Worm (Caenorhabditis elegans): ENCODE data around the gene W09H1.1.

The W09H1.1 gene

ce11 chrII:13165683-13166259, 15.6 kb downstream of the W09H1.1 start, which contains the start of gene moe-3 (continued):
- no peak for TF ChIP-seq zip-2 (tag; optimal IDR thresholded peaks at IDR 0.05)
- no peak for TF ChIP-seq zag-1 (tag; optimal IDR thresholded peaks at IDR 0.05)
- TF ChIP-seq F49E8.2 (tag; optimal IDR thresholded peaks at IDR 0.05; ENCODE audit: borderline replicate concordance): no peak

- TF ChIP-seq aha-1 (tag): peak; percentile 94
- TF ChIP-seq set-16 (GFP tag; IDR thresholded peaks at IDR 0.05): no peak
Measured at ce11 chrII:13164062-13164461, 17.3 kb downstream of the W09H1.1 start.

DNA sequence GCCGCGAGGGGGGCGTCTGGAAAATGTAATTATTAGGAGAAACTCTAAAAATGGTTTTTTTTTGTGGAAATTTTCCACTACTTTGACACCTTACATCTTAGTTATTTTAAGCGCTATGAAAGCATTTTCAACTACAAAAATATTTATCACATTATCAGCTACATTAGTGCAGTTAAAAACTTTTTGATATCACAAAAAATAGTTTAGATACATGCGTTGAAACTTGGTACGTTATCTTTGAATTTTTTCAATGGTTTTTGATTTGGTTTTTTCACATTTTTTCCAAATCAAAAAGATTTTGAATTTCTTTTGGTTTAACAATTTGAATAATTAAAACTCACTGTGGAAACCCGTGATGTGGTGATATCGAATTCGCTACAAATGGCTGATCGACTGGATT, 18.4 kb downstream of the W09H1.1 start:
- peak; percentile 92 for TF ChIP-seq aha-1 (tag)
- TF ChIP-seq hmg-1.1 (GFP tag; IDR thresholded peaks at IDR 0.05): no peak

ce11 chrII:13159869-13160268, 21.5 kb downstream of the W09H1.1 start:
- no peak for TF ChIP-seq pqm-1 (tag; optimal IDR thresholded peaks at IDR 0.05)
- no peak for TF ChIP-seq tra-1 (GFP tag; IDR thresholded peaks at IDR 0.05)
- no peak for TF ChIP-seq madf-5 (GFP tag; IDR thresholded peaks at IDR 0.05)
- no peak for TF ChIP-seq dve-1 (tag; optimal IDR thresholded peaks at IDR 0.05; ENCODE audit: insufficient read depth)
- TF ChIP-seq nhr-111 (GFP tag; optimal IDR thresholded peaks at IDR 0.05): no peak
- no peak for TF ChIP-seq snpc-4 (tag; optimal IDR thresholded peaks at IDR 0.05)
- no peak for TF ChIP-seq ctbp-1 (GFP tag; IDR thresholded peaks at IDR 0.05)
- TF ChIP-seq Y75B8A.6 (GFP tag; IDR thresholded peaks at IDR 0.05): no peak
- TF ChIP-seq spr-1 (tag; optimal IDR thresholded peaks at IDR 0.05): peak; percentile 4
- TF ChIP-seq egl-43 (GFP tag; IDR thresholded peaks at IDR 0.05): no peak
- TF ChIP-seq lin-1 (GFP tag; IDR thresholded peaks at IDR 0.05): no peak
- TF ChIP-seq spr-3 (GFP tag; optimal IDR thresholded peaks at IDR 0.05): peak; percentile 16
- TF ChIP-seq aha-1 (tag): peak; percentile 43
- TF ChIP-seq ztf-7 (tag; optimal IDR thresholded peaks at IDR 0.05): no peak
- no peak for TF ChIP-seq F26F4.8 (GFP tag; conservative IDR thresholded peaks at IDR 0.05)
- TF ChIP-seq Y105C5A.15 (GFP tag; IDR thresholded peaks at IDR 0.05): no peak
- TF ChIP-seq nhr-77 (tag; optimal IDR thresholded peaks at IDR 0.05): no peak
- TF ChIP-seq unc-39 (tag; optimal IDR thresholded peaks at IDR 0.05): no peak
- TF ChIP-seq sdz-12 (GFP tag; optimal IDR thresholded peaks at IDR 0.05): no peak
- TF ChIP-seq nhr-237 (tag; optimal IDR thresholded peaks at IDR 0.05): no peak
- peak; percentile 60; the same call in 1 of the 2 replicates for TF ChIP-seq T26A8.4 (GFP tag; IDR thresholded peaks at IDR 0.05)
- TF ChIP-seq skn-1 (tag; optimal IDR thresholded peaks at IDR 0.05): no peak
- peak; percentile 1 for TF ChIP-seq Y5F2A.4 (GFP tag; optimal IDR thresholded peaks at IDR 0.05)
- TF ChIP-seq F10B5.3 (tag; optimal IDR thresholded peaks at IDR 0.05): no peak
- TF ChIP-seq madf-9 (GFP tag; conservative IDR thresholded peaks at IDR 0.05): no peak
- TF ChIP-seq lin-29 (GFP tag; IDR thresholded peaks at IDR 0.05): no peak
- TF ChIP-seq mxl-3 (GFP tag; optimal IDR thresholded peaks at IDR 0.05): no peak
- no peak for TF ChIP-seq T20F7.1 (GFP tag; optimal IDR thresholded peaks at IDR 0.05)
- TF ChIP-seq mep-1 (tag; optimal IDR thresholded peaks at IDR 0.05): no peak

ce11 chrII:13156971-13157370, 24.4 kb downstream of the W09H1.1 start, which contains the start of the genes hpr-17 and F32A11.1:
Gene hpr-17 (minus strand): TSS chrII:13157047.
Gene F32A11.1 (plus strand): TSS chrII:13157329.
- TF ChIP-seq spr-1 (tag; optimal IDR thresholded peaks at IDR 0.05): peak; percentile 24
- peak; percentile 67 for TF ChIP-seq ztf-7 (tag; optimal IDR thresholded peaks at IDR 0.05)
- 0 out of 2 replicates have a peak, but pooled peaks have one; percentile 40 for TF ChIP-seq dmd-9 (GFP tag; IDR thresholded peaks at IDR 0.05)
- no peak for TF ChIP-seq snpc-1.2 (GFP tag; IDR thresholded peaks at IDR 0.05)
- TF ChIP-seq lsy-2 (tag; optimal IDR thresholded peaks at IDR 0.05): peak in 1 of 2 experiments; percentile 89
- TF ChIP-seq T26A8.4 (GFP tag; IDR thresholded peaks at IDR 0.05): peak; percentile 86
- peak; percentile 71 for TF ChIP-seq duxl-1 (tag; optimal IDR thresholded peaks at IDR 0.05; ENCODE audit: poor library complexity)
- no peak for TF ChIP-seq spr-3 (GFP tag; optimal IDR thresholded peaks at IDR 0.05)
- TF ChIP-seq attf-4 (tag; optimal IDR thresholded peaks at IDR 0.05): no peak
- peak; percentile 78 for TF ChIP-seq hmg-1.1 (GFP tag; IDR thresholded peaks at IDR 0.05)
- TF ChIP-seq nhr-28 (tag; optimal IDR thresholded peaks at IDR 0.05): peak; percentile 44
- TF ChIP-seq lin-15B (tag; optimal IDR thresholded peaks at IDR 0.05): peak; percentile 53
- peak; percentile 72 for TF ChIP-seq dmd-6 (GFP tag; IDR thresholded peaks at IDR 0.05)
- TF ChIP-seq nhr-102 (tag; optimal IDR thresholded peaks at IDR 0.05): peak; percentile 77
- peak; percentile 63 for TF ChIP-seq F10B5.3 (tag; optimal IDR thresholded peaks at IDR 0.05)
- TF ChIP-seq mdl-1 (tag; optimal IDR thresholded peaks at IDR 0.05): peak in 1 of 2 experiments; percentile 51
- TF ChIP-seq nhr-41 (GFP tag; IDR thresholded peaks at IDR 0.05): no peak
